Worm (Caenorhabditis elegans) whole organism, L1 larva: Measurements from ENCODE around the gene cul-2.

ENCODE experiments used
- C34B4.2 ChIP-seq: sonication (generic microtip); optimal IDR thresholded peaks from 2 replicates; lab custom pipeline; 2017; ENCODE audit warnings: mild to moderate bottlenecking, missing genetic modification characterization, missing compliant biosample characterization
- aly-2 ChIP-seq: fragments of 150-350 bp; optimal IDR thresholded peaks from 2 replicates; lab custom pipeline; 2014; ENCODE audit warnings: missing biosample characterization, missing genetic modification characterization
- blmp-1 ChIP-seq: fragments of 150-350 bp; optimal IDR thresholded peaks from 2 replicates; lab custom pipeline; 2014; ENCODE audit warnings: missing biosample characterization, missing genetic modification characterization
- ceh-8 ChIP-seq: fragments of 200-800 bp; sonication (Bioruptor generic); optimal IDR thresholded peaks from 2 replicates; lab custom pipeline; 2018; ENCODE audit warnings: mild to moderate bottlenecking, missing genetic modification characterization, moderate library complexity, missing compliant biosample characterization
- ceh-82 ChIP-seq, 3 experiments: fragments of 150-350 bp in 1 of 3; sonication (generic microtip) in 2 of 3; optimal IDR thresholded peaks; 2 replicates each; lab custom pipeline; 2014 to 2017; ENCODE audit warnings: missing biosample characterization in 3 of 3, missing genetic modification characterization in 3 of 3
- ces-1 ChIP-seq: fragments of 150-350 bp; optimal IDR thresholded peaks from 2 replicates; lab custom pipeline; 2014; ENCODE audit warnings: missing biosample characterization, missing genetic modification reagents, missing genetic modification characterization
- dpl-1 ChIP-seq, 3 experiments: fragments of 150-350 bp in 2 of 3; sonication (generic microtip) in 1 of 3; optimal IDR thresholded peaks; 2 replicates each; lab custom pipeline; 2014 to 2017; ENCODE audit warnings: missing biosample characterization in 3 of 3, missing genetic modification characterization in 3 of 3, missing genetic modification reagents in 3 of 3
- dsc-1 ChIP-seq: sonication (generic microtip); optimal IDR thresholded peaks from 2 replicates; lab custom pipeline; 2016; ENCODE audit warnings: mild to moderate bottlenecking, missing genetic modification characterization, missing compliant biosample characterization
- efl-1 ChIP-seq, 4 experiments: fragments of 150-350 bp; optimal IDR thresholded peaks in 3 of 4; peaks in 1 of 4; 1 replicate in 1 of 4; 2 replicates in 3 of 4; lab custom pipeline; 2014; ENCODE audit warnings: missing biosample characterization in 2 of 4, missing genetic modification characterization in 2 of 4, missing genetic modification reagents in 2 of 4
- egl-13 ChIP-seq: sonication (generic microtip); optimal IDR thresholded peaks from 2 replicates; lab custom pipeline; 2016; ENCODE audit warnings: missing genotype, missing genetic modification reagents, missing genetic modification characterization, missing compliant biosample characterization
- egl-27 ChIP-seq, 2 experiments: fragments of 150-350 bp in 1 of 2; sonication (generic microtip); optimal IDR thresholded peaks; 3 replicates each; lab custom pipeline; 2017 to 2018; ENCODE audit warnings: missing biosample characterization in 2 of 2, missing genetic modification characterization in 2 of 2, missing genetic modification reagents in 2 of 2
- elt-3 ChIP-seq, 6 experiments: fragments of 150-350 bp in 1 of 6; sonication (generic microtip); optimal IDR thresholded peaks; 2 replicates each; lab custom pipeline; 2017 to 2018; ENCODE audit warnings: missing biosample characterization in 6 of 6, missing genetic modification characterization in 6 of 6, inconsistent platforms in 1 of 6
- fkh-8 ChIP-seq: sonication (generic microtip); optimal IDR thresholded peaks from 2 replicates; lab custom pipeline; 2016; ENCODE audit warnings: mild to moderate bottlenecking, missing genetic modification characterization, missing compliant biosample characterization
- fos-1 ChIP-seq: fragments of 150-350 bp; optimal IDR thresholded peaks from 2 replicates; lab custom pipeline; 2014; ENCODE audit warnings: missing biosample characterization, missing genetic modification characterization
- grh-1 ChIP-seq: fragments of 200-800 bp; sonication (Bioruptor generic); IDR thresholded peaks from 2 replicates; pipeline ENCODE4 v1.3.6; 2022; ENCODE audit warnings: missing genetic modification reagents, missing genetic modification characterization, missing compliant biosample characterization
- hlh-17 ChIP-seq: fragments of 200-800 bp; sonication (Bioruptor generic); optimal IDR thresholded peaks from 2 replicates; lab custom pipeline; 2018; ENCODE audit warnings: missing genetic modification characterization, mild to moderate bottlenecking, missing compliant biosample characterization, moderate library complexity, borderline replicate concordance
- irx-1 ChIP-seq: sonication (generic microtip); optimal IDR thresholded peaks from 2 replicates; lab custom pipeline; 2016; ENCODE audit warnings: missing genetic modification characterization, missing compliant biosample characterization
- isw-1 ChIP-seq: fragments of 200-800 bp; sonication (Bioruptor generic); IDR thresholded peaks from 2 replicates; pipeline ENCODE4 v1.3.6; 2022; ENCODE audit warnings: missing genetic modification characterization, missing compliant biosample characterization
- jun-1 ChIP-seq: fragments of 150-350 bp; optimal IDR thresholded peaks from 2 replicates; lab custom pipeline; 2014; ENCODE audit warnings: missing biosample characterization, missing genetic modification reagents, missing genetic modification characterization
- lin-15B ChIP-seq: fragments of 150-350 bp; sonication (generic microtip); optimal IDR thresholded peaks from 3 replicates; lab custom pipeline; 2014; ENCODE audit warnings: missing biosample characterization, missing genetic modification characterization
- lin-39 ChIP-seq: fragments of 150-350 bp; optimal IDR thresholded peaks from 2 replicates; lab custom pipeline; 2014; ENCODE audit warnings: missing biosample characterization, missing genetic modification reagents, missing genetic modification characterization
- lir-3 ChIP-seq: sonication (generic microtip); optimal IDR thresholded peaks from 2 replicates; lab custom pipeline; 2016; ENCODE audit warnings: mild to moderate bottlenecking, missing genetic modification characterization, moderate library complexity, missing compliant biosample characterization; ENCODE audit not compliant: poor library complexity
- lsy-2 ChIP-seq, 2 experiments: fragments of 150-350 bp; optimal IDR thresholded peaks; 2 replicates each; lab custom pipeline; 2014; ENCODE audit warnings: missing biosample characterization in 2 of 2, missing genetic modification characterization in 2 of 2
- mab-9 ChIP-seq: fragments of 200-800 bp; sonication (Bioruptor generic); IDR thresholded peaks from 2 replicates; pipeline ENCODE4 v1.3.6; 2022; ENCODE audit warnings: missing genetic modification reagents, missing genetic modification characterization, missing compliant biosample characterization
- mdl-1 ChIP-seq, 2 experiments: fragments of 150-350 bp; optimal IDR thresholded peaks; 2 replicates each; lab custom pipeline; 2014 to 2017; ENCODE audit warnings: missing biosample characterization in 2 of 2, missing genetic modification characterization in 2 of 2, inconsistent platforms in 1 of 2
- nhr-12 ChIP-seq: sonication (generic microtip); optimal IDR thresholded peaks from 2 replicates; lab custom pipeline; 2017; ENCODE audit warnings: missing biosample characterization, missing genetic modification characterization
- nhr-19 ChIP-seq: fragments of 200-800 bp; sonication (Bioruptor generic); conservative IDR thresholded peaks from 2 replicates; pipeline ENCODE4 v1.3.6; 2022; ENCODE audit warnings: missing genetic modification characterization, missing compliant biosample characterization
- nhr-28 ChIP-seq: fragments of 150-350 bp; optimal IDR thresholded peaks from 2 replicates; lab custom pipeline; 2014; ENCODE audit warnings: missing biosample characterization, missing genetic modification characterization
- nhr-47 ChIP-seq: sonication (generic microtip); optimal IDR thresholded peaks from 2 replicates; lab custom pipeline; 2016; ENCODE audit warnings: mild to moderate bottlenecking, missing genetic modification characterization, moderate library complexity, missing compliant biosample characterization
- nhr-84 ChIP-seq: sonication (generic microtip); optimal IDR thresholded peaks from 2 replicates; lab custom pipeline; 2017; ENCODE audit warnings: missing biosample characterization, missing genetic modification characterization
- nhr-85 ChIP-seq: sonication (generic microtip); peaks from one replicate; lab custom pipeline; 2016; ENCODE audit warnings: missing genetic modification characterization, inconsistent platforms, missing compliant biosample characterization
- nhr-90 ChIP-seq: sonication (generic microtip); optimal IDR thresholded peaks from 2 replicates; lab custom pipeline; 2016; ENCODE audit warnings: mild to moderate bottlenecking, missing genetic modification characterization, missing compliant biosample characterization; ENCODE audit not compliant: poor library complexity
- pag-3 ChIP-seq: sonication (generic microtip); optimal IDR thresholded peaks from 2 replicates; lab custom pipeline; 2017; ENCODE audit warnings: missing genetic modification characterization, mild to moderate bottlenecking, missing compliant biosample characterization, antibody characterized with exemption, borderline replicate concordance; ENCODE audit not compliant: insufficient read depth
- pax-3 ChIP-seq: fragments of 200-800 bp; sonication (Bioruptor generic); optimal IDR thresholded peaks from 2 replicates; lab custom pipeline; 2018; ENCODE audit warnings: mild to moderate bottlenecking, missing genetic modification characterization, moderate library complexity, missing compliant biosample characterization
- skn-1 ChIP-seq: fragments of 150-350 bp; optimal IDR thresholded peaks from 2 replicates; lab custom pipeline; 2014; ENCODE audit warnings: missing biosample characterization, missing genetic modification characterization
- snu-23 ChIP-seq: sonication (generic microtip); optimal IDR thresholded peaks from 2 replicates; lab custom pipeline; 2016; ENCODE audit warnings: missing genetic modification characterization, missing compliant biosample characterization
- sptf-1 ChIP-seq: fragments of 150-350 bp; optimal IDR thresholded peaks from 2 replicates; lab custom pipeline; 2014; ENCODE audit warnings: missing biosample characterization, missing genetic modification characterization
- swsn-7 ChIP-seq: sonication (generic microtip); optimal IDR thresholded peaks from 2 replicates; lab custom pipeline; 2016; ENCODE audit warnings: missing genetic modification characterization, missing compliant biosample characterization
- tlp-1 ChIP-seq: fragments of 150-350 bp; optimal IDR thresholded peaks from 2 replicates; lab custom pipeline; 2014; ENCODE audit warnings: missing biosample characterization, missing genetic modification characterization
- unc-62 ChIP-seq: fragments of 150-350 bp; optimal IDR thresholded peaks from 2 replicates; lab custom pipeline; 2014; ENCODE audit warnings: missing biosample characterization, missing genetic modification reagents, missing genetic modification characterization
- unc-86 ChIP-seq: sonication (generic microtip); optimal IDR thresholded peaks from 2 replicates; lab custom pipeline; 2016; ENCODE audit warnings: missing genetic modification characterization, missing compliant biosample characterization
- unc-98 ChIP-seq: fragments of 200-800 bp; sonication (Bioruptor generic); IDR thresholded peaks from 2 replicates; pipeline ENCODE4 v1.3.6; 2022; ENCODE audit warnings: missing genetic modification characterization, missing compliant biosample characterization
- vab-15 ChIP-seq: sonication (generic microtip); optimal IDR thresholded peaks from 2 replicates; lab custom pipeline; 2017; ENCODE audit warnings: missing genotype, mild to moderate bottlenecking, missing genetic modification characterization, missing compliant biosample characterization
- ztf-4 ChIP-seq: fragments of 150-350 bp; optimal IDR thresholded peaks from 2 replicates; lab custom pipeline; 2014; ENCODE audit warnings: missing biosample characterization, missing genetic modification characterization

Gene cul-2

ce11 chrIII:13712854-13713293, 25.8 kb downstream of the cul-2 start (continued):
- TF ChIP-seq jun-1 (tag; lab: Kevin White, UChicago) (peak; percentile 49), efl-1 (optimal IDR thresholded peaks at IDR 0.05; lab: Kevin White, UChicago) (peak; percentile 26 to 55), efl-1 (GFP tag; optimal IDR thresholded peaks at IDR 0.05 in 1 of 2; lab: Kevin White, UChicago) (peak in 1 of 2 experiments; percentile 87), snu-23 (GFP tag; lab: Kevin White, UChicago) (peak; percentile 17), vab-15 (tag; lab: Kevin White, UChicago) (no peak), nhr-28 (no peak), ceh-82 (tag; optimal IDR thresholded peaks at IDR 0.05; lab: Kevin White, UChicago) (peak; percentile 9 to 22 (median 9)), mab-9 (GFP tag; lab: Robert Waterston, UW) (no peak), nhr-90 (no peak), lsy-2 (tag; optimal IDR thresholded peaks at IDR 0.05; lab: Kevin White, UChicago) (peak; percentile 8 to 36), fkh-8 (tag; lab: Kevin White, UChicago) (peak; percentile 64), swsn-7 (peak; percentile 27), dsc-1 (tag; lab: Kevin White, UChicago) (peak; percentile 13), nhr-84 (tag; lab: Kevin White, UChicago) (no peak), mdl-1 (tag; optimal IDR thresholded peaks at IDR 0.05; lab: Kevin White, UChicago) (peak in 1 of 2 experiments; percentile 39), nhr-85 (tag; lab: Kevin White, UChicago) (peak; percentile 68), blmp-1 (tag; lab: Kevin White, UChicago) (peak; percentile 69), isw-1 (GFP tag; lab: Robert Waterston, UW) (0 out of 2 replicates have a peak, but pooled peaks have one; percentile 5)

DNA sequence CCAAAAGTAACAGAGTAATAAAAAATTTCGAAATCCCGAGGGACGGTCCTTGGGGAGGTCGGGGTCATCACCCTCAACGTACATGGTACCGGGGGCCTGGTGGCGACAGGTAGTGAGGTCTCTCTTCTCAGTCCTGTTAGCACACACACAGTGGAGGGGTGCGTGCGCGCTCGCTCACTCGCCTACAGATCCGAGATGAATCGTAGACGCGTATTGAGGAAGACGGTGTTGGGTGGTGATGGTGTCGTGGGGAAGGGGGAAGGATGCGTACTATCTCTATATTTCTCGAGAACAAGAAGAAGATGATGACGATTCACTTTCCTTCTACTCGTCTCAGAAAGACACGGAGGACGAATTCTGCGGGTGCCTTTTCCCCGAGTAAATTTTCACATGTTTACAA, 26.7 kb downstream of the cul-2 start:
- no peak for TF ChIP-seq snu-23 (GFP tag; lab: Kevin White, UChicago)
- no peak for TF ChIP-seq elt-3 (tag; optimal IDR thresholded peaks at IDR 0.05; lab: Kevin White, UChicago)
- TF ChIP-seq tlp-1 (tag; lab: Kevin White, UChicago), result no peak
- TF ChIP-seq fos-1, result no peak
- TF ChIP-seq nhr-85 (tag; lab: Kevin White, UChicago), result peak; percentile 59
- no peak for TF ChIP-seq C34B4.2 (tag; lab: Kevin White, UChicago)
- no peak for TF ChIP-seq unc-62 (GFP tag; lab: Kevin White, UChicago)
- no peak for TF ChIP-seq irx-1 (tag; lab: Kevin White, UChicago)
- TF ChIP-seq lir-3, result no peak
- no peak for TF ChIP-seq nhr-19 (GFP tag; lab: Robert Waterston, UW)
- TF ChIP-seq ceh-82 (tag; optimal IDR thresholded peaks at IDR 0.05; lab: Kevin White, UChicago), result no peak
- no peak for TF ChIP-seq dpl-1 (GFP tag; optimal IDR thresholded peaks at IDR 0.05; lab: Kevin White, UChicago)
- no peak for TF ChIP-seq isw-1 (GFP tag; lab: Robert Waterston, UW)
- TF ChIP-seq lin-15B, result no peak
- peak; percentile 62 for TF ChIP-seq blmp-1 (tag; lab: Kevin White, UChicago)

DNA sequence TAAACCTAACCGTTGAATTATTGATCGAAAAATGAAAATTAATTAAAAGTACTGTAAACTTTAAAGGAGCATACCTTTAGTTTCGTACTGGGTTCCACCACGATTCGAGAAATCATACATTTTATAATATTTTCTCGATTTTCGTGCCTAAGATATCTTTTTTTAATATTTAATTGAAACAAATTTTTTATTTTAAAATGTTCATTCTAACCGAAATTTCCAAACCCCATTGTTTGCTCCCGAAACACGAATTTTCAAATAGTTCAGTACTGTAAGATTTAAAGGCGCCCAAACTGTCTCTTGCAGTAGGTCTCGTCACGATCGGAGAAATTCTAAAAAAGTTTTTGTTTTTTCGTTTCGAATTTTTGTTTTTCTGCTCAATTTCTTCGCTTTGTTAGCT, 27.9 kb downstream of the cul-2 start:
- TF ChIP-seq unc-86, result no peak
- TF ChIP-seq nhr-12 (tag; lab: Kevin White, UChicago), result no peak
- TF ChIP-seq nhr-19 (GFP tag; lab: Robert Waterston, UW), result no peak
- TF ChIP-seq ztf-4 (tag; lab: Kevin White, UChicago), result no peak

DNA sequence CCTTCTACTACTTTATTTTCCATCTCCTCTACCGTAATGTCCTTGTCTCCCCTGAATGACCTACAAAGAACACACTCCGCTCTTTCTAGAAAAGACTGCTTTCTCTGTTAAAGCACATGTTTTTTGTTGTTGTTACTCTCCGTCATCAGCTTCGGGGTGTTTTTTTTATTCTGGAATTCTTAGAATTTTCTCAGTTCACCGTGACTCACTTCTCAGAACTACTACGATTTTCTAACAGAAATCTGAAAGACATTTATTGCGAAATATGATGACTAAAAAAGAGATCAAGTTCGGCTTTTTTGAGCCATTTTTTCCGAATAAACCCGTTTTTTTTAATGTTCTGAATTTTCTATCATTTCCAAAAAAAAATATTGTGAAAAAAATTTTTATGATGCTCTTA, 29.2 kb downstream of the cul-2 start:
- peak; percentile 74 for TF ChIP-seq nhr-47 (tag; lab: Kevin White, UChicago)
- TF ChIP-seq aly-2, result no peak
- no peak for TF ChIP-seq hlh-17 (GFP tag; lab: Kevin White, UChicago)
- no peak for TF ChIP-seq pag-3 (tag; lab: Kevin White, UChicago)
- no peak for TF ChIP-seq dsc-1 (tag; lab: Kevin White, UChicago)
- no peak for TF ChIP-seq ceh-8 (GFP tag; lab: Kevin White, UChicago)
- no peak for TF ChIP-seq grh-1
- TF ChIP-seq nhr-12 (tag; lab: Kevin White, UChicago), result no peak
- TF ChIP-seq skn-1 (tag; lab: Kevin White, UChicago), result peak; percentile 90
- no peak for TF ChIP-seq efl-1 (optimal IDR thresholded peaks at IDR 0.05; lab: Kevin White, UChicago)
- TF ChIP-seq efl-1 (GFP tag; optimal IDR thresholded peaks at IDR 0.05 in 1 of 2; lab: Kevin White, UChicago), result no peak
- no peak for TF ChIP-seq fos-1
- TF ChIP-seq dpl-1 (GFP tag; optimal IDR thresholded peaks at IDR 0.05; lab: Kevin White, UChicago), result no peak
- no peak for TF ChIP-seq egl-13
- no peak for TF ChIP-seq nhr-28
- TF ChIP-seq lin-39 (tag; lab: Kevin White, UChicago), result no peak
- TF ChIP-seq egl-27 (tag; optimal IDR thresholded peaks at IDR 0.05; lab: Kevin White, UChicago), result no peak
- TF ChIP-seq lsy-2 (tag; optimal IDR thresholded peaks at IDR 0.05; lab: Kevin White, UChicago), result peak in 1 of 2 experiments; percentile 25
- no peak for TF ChIP-seq ceh-82 (tag; optimal IDR thresholded peaks at IDR 0.05; lab: Kevin White, UChicago)
- TF ChIP-seq unc-98 (GFP tag; lab: Robert Waterston, UW), result no peak
- TF ChIP-seq mdl-1 (tag; optimal IDR thresholded peaks at IDR 0.05; lab: Kevin White, UChicago), result no peak
- TF ChIP-seq pax-3 (tag; lab: Kevin White, UChicago), result peak; percentile 63
- TF ChIP-seq sptf-1 (tag; lab: Kevin White, UChicago), result no peak
- TF ChIP-seq ces-1 (GFP tag; lab: Kevin White, UChicago), result no peak
